Worm (Caenorhabditis elegans) whole organism, mixed stage, embryonic: ENCODE data around the gene ZC262.13.

Experiments used
- M03D4.4 ChIP-seq: sonication (generic microtip); optimal IDR thresholded peaks from 2 replicates; lab custom pipeline; 2017; ENCODE audit warnings: mild to moderate bottlenecking, missing genetic modification characterization, missing compliant biosample characterization
- lin-13 ChIP-seq: fragments of 150-350 bp; optimal IDR thresholded peaks from 2 replicates; lab custom pipeline; 2014; ENCODE audit warnings: missing biosample characterization, missing genetic modification characterization
- lsy-2 ChIP-seq: fragments of 150-350 bp; optimal IDR thresholded peaks from 2 replicates; lab custom pipeline; 2014; ENCODE audit warnings: missing biosample characterization, missing genetic modification characterization
- mep-1 ChIP-seq: fragments of 150-350 bp; optimal IDR thresholded peaks from 2 replicates; lab custom pipeline; 2017; ENCODE audit warnings: missing biosample characterization, missing genetic modification reagents, missing genetic modification characterization, inconsistent platforms
- nhr-237 ChIP-seq: fragments of 150-350 bp; optimal IDR thresholded peaks from 2 replicates; lab custom pipeline; 2014; ENCODE audit warnings: missing biosample characterization, missing genetic modification characterization
- nhr-28 ChIP-seq: fragments of 150-350 bp; optimal IDR thresholded peaks from 2 replicates; lab custom pipeline; 2014; ENCODE audit warnings: missing biosample characterization, missing genetic modification characterization
- pha-4 ChIP-seq: fragments of 150-350 bp; optimal IDR thresholded peaks from 2 replicates; lab custom pipeline; 2018; ENCODE audit warnings: missing biosample characterization, missing genetic modification reagents, missing genetic modification characterization
- snpc-4 ChIP-seq: fragments of 150-350 bp; optimal IDR thresholded peaks from 2 replicates; lab custom pipeline; 2014; ENCODE audit warnings: missing biosample characterization, missing genetic modification characterization
- sptf-1 ChIP-seq: sonication (generic microtip); optimal IDR thresholded peaks from 2 replicates; lab custom pipeline; 2017; ENCODE audit warnings: mild to moderate bottlenecking, missing genetic modification characterization, moderate library complexity, missing compliant biosample characterization
- unc-62 ChIP-seq: fragments of 150-350 bp; optimal IDR thresholded peaks from 2 replicates; lab custom pipeline; 2014; ENCODE audit warnings: missing biosample characterization, missing genetic modification reagents, missing genetic modification characterization
- zip-8 ChIP-seq: fragments of 150-350 bp; optimal IDR thresholded peaks from 2 replicates; lab custom pipeline; 2014; ENCODE audit warnings: missing biosample characterization, missing genetic modification characterization
- ztf-11 ChIP-seq: fragments of 150-350 bp; optimal IDR thresholded peaks from 2 replicates; lab custom pipeline; 2014; ENCODE audit warnings: missing biosample characterization, missing genetic modification characterization

DNA sequence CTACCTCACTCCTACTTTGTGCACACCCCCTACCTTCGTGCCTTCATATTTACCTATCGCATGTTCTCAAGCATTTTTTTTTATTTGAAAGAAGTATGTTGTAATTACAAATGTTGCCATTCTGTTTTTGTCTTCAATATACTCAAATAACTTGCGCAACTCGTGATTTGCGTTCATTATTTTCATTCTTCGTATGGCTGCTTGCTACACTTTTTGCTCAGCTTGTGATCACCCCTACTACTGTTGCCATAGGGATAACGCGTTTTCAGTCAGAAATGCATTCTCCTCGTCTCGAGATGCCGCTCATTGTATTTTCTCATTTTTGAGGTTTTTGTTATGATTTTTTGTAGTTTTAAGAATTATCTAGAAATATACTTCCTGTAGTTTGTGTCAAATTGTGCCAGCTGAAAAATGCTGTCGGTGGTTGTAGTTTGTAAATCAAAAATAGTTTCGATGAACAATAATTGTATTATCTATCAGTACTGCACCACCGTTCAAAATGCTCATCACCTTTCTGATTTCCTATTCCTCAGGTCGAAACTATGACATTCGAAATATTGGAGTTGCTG is 3.3 kb upstream of the ZC262.13 start, which contains the start of gene F10E9.1:
- TF ChIP-seq sptf-1 (tag; lab: Kevin White, UChicago) (no peak), snpc-4 (no peak), mep-1 (tag; lab: Kevin White, UChicago) (no peak), unc-62 (GFP tag; lab: Kevin White, UChicago) (no peak), M03D4.4 (tag; lab: Kevin White, UChicago) (no peak), pha-4 (no peak), lin-13 (tag; lab: Kevin White, UChicago) (no peak), lsy-2 (tag; lab: Kevin White, UChicago) (no peak), ztf-11 (tag; lab: Kevin White, UChicago) (no peak), nhr-237 (no peak), zip-8 (tag; lab: Kevin White, UChicago) (no peak), nhr-28 (no peak)
